Fruit fly (Drosophila melanogaster) whole organism: ENCODE data around the gene CG15019.

Experiments
- CG8478 ChIP-seq: fragments of >200 bp; optimal IDR thresholded peaks from 2 replicates; lab custom pipeline; 2018; ENCODE audit warnings: inconsistent platforms
- EcR ChIP-seq, 2 experiments: fragments of >200 bp; optimal IDR thresholded peaks; 2 replicates each; lab custom pipeline; 2017; ENCODE audit warnings: missing biosample characterization in 2 of 2, missing genetic modification characterization in 2 of 2, missing genetic modification reagents in 2 of 2
- pan ChIP-seq: fragments of >200 bp; optimal IDR thresholded peaks from 2 replicates; lab custom pipeline; 2017

DNA sequence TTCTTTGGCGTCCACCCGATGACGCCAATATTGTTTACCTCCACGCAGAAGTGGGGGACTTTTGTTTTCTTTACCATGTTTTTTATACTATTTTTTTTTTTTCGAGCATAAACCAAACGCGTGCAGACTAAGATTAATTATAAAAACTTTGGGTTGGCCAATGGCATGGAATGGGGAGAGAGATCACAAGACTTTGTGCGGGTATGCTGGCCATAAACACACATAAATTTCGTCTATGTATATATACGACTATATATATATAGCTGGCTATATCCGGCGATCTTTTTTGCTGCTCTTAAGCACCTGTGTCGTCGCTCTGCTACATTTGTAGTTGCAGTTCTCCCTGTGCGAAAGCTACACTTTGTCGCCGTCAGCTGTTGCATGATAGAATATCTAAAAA lies 6.1 kb upstream of the CG15019 start:
- TF ChIP-seq pan (lab: Kevin White, UChicago) (no peak), EcR (GFP tag; optimal IDR thresholded peaks at IDR 0.05; lab: Kevin White, UChicago) (no peak), CG8478 (lab: Kevin White, UChicago) (no peak)
